Worm (Caenorhabditis elegans) whole organism, L1 larva: ENCODE data around the gene sop-2.

Experiments used
- C16A3.4 ChIP-seq: fragments of 150-350 bp; optimal IDR thresholded peaks from 2 replicates; lab custom pipeline; 2014; ENCODE audit warnings: missing biosample characterization, missing genetic modification characterization
- ceh-63 ChIP-seq: fragments of 200-800 bp; sonication (Bioruptor generic); optimal IDR thresholded peaks from 2 replicates; lab custom pipeline; 2018; ENCODE audit warnings: mild to moderate bottlenecking, missing genetic modification characterization, missing compliant biosample characterization
- ces-1 ChIP-seq: fragments of 150-350 bp; optimal IDR thresholded peaks from 2 replicates; lab custom pipeline; 2014; ENCODE audit warnings: missing biosample characterization, missing genetic modification reagents, missing genetic modification characterization
- elt-3 ChIP-seq, 6 experiments: fragments of 150-350 bp in 1 of 6; sonication (generic microtip); optimal IDR thresholded peaks; 2 replicates each; lab custom pipeline; 2017 to 2018; ENCODE audit warnings: missing biosample characterization in 6 of 6, missing genetic modification characterization in 6 of 6, inconsistent platforms in 1 of 6
- fos-1 ChIP-seq: fragments of 150-350 bp; optimal IDR thresholded peaks from 2 replicates; lab custom pipeline; 2014; ENCODE audit warnings: missing biosample characterization, missing genetic modification characterization
- isw-1 ChIP-seq: fragments of 200-800 bp; sonication (Bioruptor generic); IDR thresholded peaks from 2 replicates; pipeline ENCODE4 v1.3.6; 2022; ENCODE audit warnings: missing genetic modification characterization, missing compliant biosample characterization
- jun-1 ChIP-seq: fragments of 150-350 bp; optimal IDR thresholded peaks from 2 replicates; lab custom pipeline; 2014; ENCODE audit warnings: missing biosample characterization, missing genetic modification reagents, missing genetic modification characterization
- lsy-2 ChIP-seq, 2 experiments: fragments of 150-350 bp; optimal IDR thresholded peaks; 2 replicates each; lab custom pipeline; 2014; ENCODE audit warnings: missing biosample characterization in 2 of 2, missing genetic modification characterization in 2 of 2
- nhr-28 ChIP-seq: fragments of 150-350 bp; optimal IDR thresholded peaks from 2 replicates; lab custom pipeline; 2014; ENCODE audit warnings: missing biosample characterization, missing genetic modification characterization
- nhr-84 ChIP-seq: sonication (generic microtip); optimal IDR thresholded peaks from 2 replicates; lab custom pipeline; 2017; ENCODE audit warnings: missing biosample characterization, missing genetic modification characterization
- pag-3 ChIP-seq: sonication (generic microtip); optimal IDR thresholded peaks from 2 replicates; lab custom pipeline; 2017; ENCODE audit warnings: missing genetic modification characterization, mild to moderate bottlenecking, missing compliant biosample characterization, antibody characterized with exemption, borderline replicate concordance; ENCODE audit not compliant: insufficient read depth
- skn-1 ChIP-seq: fragments of 150-350 bp; optimal IDR thresholded peaks from 2 replicates; lab custom pipeline; 2014; ENCODE audit warnings: missing biosample characterization, missing genetic modification characterization

DNA sequence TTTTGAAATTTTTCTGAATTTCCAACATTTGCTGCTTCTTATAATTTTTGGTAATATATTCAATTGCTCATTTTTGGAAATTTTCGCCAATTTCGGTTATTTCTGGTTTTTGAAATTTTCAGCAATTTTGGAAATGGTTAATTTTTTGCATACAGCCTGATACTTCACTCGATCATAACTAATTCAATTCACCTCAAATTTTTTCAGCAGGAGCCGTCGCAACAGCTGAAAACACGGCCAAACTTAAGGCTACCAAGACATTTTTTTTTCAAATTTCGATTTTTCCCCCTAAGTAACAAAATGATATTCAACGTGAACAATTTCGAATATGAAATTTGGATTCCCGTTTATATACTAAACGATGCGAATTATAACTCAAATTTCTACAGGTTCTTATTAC lies 4.3 kb upstream of the sop-2 start, which contains the start of gene sre-52:
- no peak for TF ChIP-seq jun-1
- no peak for TF ChIP-seq elt-3 (tag; optimal IDR thresholded peaks at IDR 0.05; lab: Kevin White, UChicago)
- no peak for TF ChIP-seq pag-3 (tag; lab: Kevin White, UChicago)
- no peak for TF ChIP-seq ceh-63 (GFP tag; lab: Kevin White, UChicago)
- no peak for TF ChIP-seq skn-1 (tag; lab: Kevin White, UChicago)
- TF ChIP-seq C16A3.4 (tag; lab: Kevin White, UChicago): no peak
- no peak for TF ChIP-seq ces-1 (GFP tag; lab: Kevin White, UChicago)
- no peak for TF ChIP-seq isw-1 (GFP tag; lab: Robert Waterston, UW)
- TF ChIP-seq nhr-84 (tag; lab: Kevin White, UChicago): no peak
- no peak for TF ChIP-seq nhr-28 (tag; lab: Kevin White, UChicago)
- TF ChIP-seq fos-1 (tag; lab: Kevin White, UChicago): no peak
- TF ChIP-seq lsy-2 (tag; optimal IDR thresholded peaks at IDR 0.05; lab: Kevin White, UChicago): no peak
